Worm (Caenorhabditis elegans) whole organism, L3 larva: Measurements from ENCODE around the gene F40F8.1.

ENCODE experiments used
- R02D3.7 ChIP-seq: fragments of 150-350 bp; optimal IDR thresholded peaks from 2 replicates; lab custom pipeline; 2014; ENCODE audit warnings: missing biosample characterization, missing genetic modification characterization
- aly-2 ChIP-seq: fragments of 150-350 bp; optimal IDR thresholded peaks from 2 replicates; lab custom pipeline; 2014; ENCODE audit warnings: missing biosample characterization, missing genetic modification characterization
- ama-1 ChIP-seq: fragments of 150-350 bp; optimal IDR thresholded peaks from 2 replicates; lab custom pipeline; 2018
- ceh-9 ChIP-seq: sonication (generic microtip); optimal IDR thresholded peaks from 2 replicates; lab custom pipeline; 2018; ENCODE audit warnings: missing biosample characterization, missing genetic modification characterization
- daf-12 ChIP-seq: fragments of 150-350 bp; optimal IDR thresholded peaks from 2 replicates; lab custom pipeline; 2014; ENCODE audit warnings: missing biosample characterization, missing genetic modification reagents, missing genetic modification characterization
- egl-27 ChIP-seq: sonication (generic microtip); optimal IDR thresholded peaks from 4 replicates; lab custom pipeline; 2017; ENCODE audit warnings: missing biosample characterization, missing genetic modification reagents, missing genetic modification characterization
- egl-5 ChIP-seq: fragments of 150-350 bp; optimal IDR thresholded peaks from 2 replicates; lab custom pipeline; 2017; ENCODE audit warnings: missing biosample characterization, missing genetic modification reagents, missing genetic modification characterization, inconsistent platforms
- elt-2 ChIP-seq: sonication (generic microtip); optimal IDR thresholded peaks from 2 replicates; lab custom pipeline; 2016; ENCODE audit warnings: missing genetic modification reagents, mild to moderate bottlenecking, missing genetic modification characterization, missing compliant biosample characterization
- elt-3 ChIP-seq, 3 experiments: fragments of 150-350 bp in 1 of 3; sonication (generic microtip) in 2 of 3; optimal IDR thresholded peaks; 2 replicates in 2 of 3; 4 replicates in 1 of 3; lab custom pipeline; 2014 to 2017; ENCODE audit warnings: missing biosample characterization in 3 of 3, missing genetic modification characterization in 3 of 3
- eor-1 ChIP-seq, 2 experiments: fragments of 150-350 bp; optimal IDR thresholded peaks; 2 replicates each; lab custom pipeline; 2014 to 2018; ENCODE audit warnings: missing biosample characterization in 2 of 2, missing genetic modification characterization in 2 of 2
- fkh-2 ChIP-seq: fragments of 150-350 bp; optimal IDR thresholded peaks from 2 replicates; lab custom pipeline; 2014; ENCODE audit warnings: missing biosample characterization, missing genetic modification reagents, missing genetic modification characterization
- hmg-11 ChIP-seq: sonication (generic microtip); optimal IDR thresholded peaks from 2 replicates; lab custom pipeline; 2016; ENCODE audit warnings: missing genetic modification characterization, missing compliant biosample characterization
- lin-15B ChIP-seq: fragments of 150-350 bp; optimal IDR thresholded peaks from 2 replicates; lab custom pipeline; 2014; ENCODE audit warnings: missing biosample characterization, missing genetic modification characterization
- lin-39 ChIP-seq: fragments of 150-350 bp; optimal IDR thresholded peaks from 2 replicates; lab custom pipeline; 2018; ENCODE audit warnings: missing biosample characterization, missing genetic modification reagents, missing genetic modification characterization
- lsy-12 ChIP-seq: sonication (generic microtip); optimal IDR thresholded peaks from 2 replicates; lab custom pipeline; 2016; ENCODE audit warnings: mild to moderate bottlenecking, missing genetic modification characterization, missing compliant biosample characterization
- mdl-1 ChIP-seq: fragments of 150-350 bp; optimal IDR thresholded peaks from 2 replicates; lab custom pipeline; 2014; ENCODE audit warnings: missing biosample characterization, missing genetic modification characterization
- mml-1 ChIP-seq: fragments of 150-350 bp; sonication (generic microtip); optimal IDR thresholded peaks from 3 replicates; lab custom pipeline; 2014; ENCODE audit warnings: missing biosample characterization, missing genetic modification characterization
- nfya-1 ChIP-seq: sonication (generic microtip); optimal IDR thresholded peaks from 2 replicates; lab custom pipeline; 2017; ENCODE audit warnings: missing genetic modification characterization, mild to moderate bottlenecking, missing compliant biosample characterization, antibody characterized with exemption, moderate library complexity; ENCODE audit not compliant: insufficient read depth
- nhr-11 ChIP-seq: fragments of 150-350 bp; optimal IDR thresholded peaks from 2 replicates; lab custom pipeline; 2014; ENCODE audit warnings: missing biosample characterization, missing genetic modification characterization
- nhr-12 ChIP-seq: fragments of 150-350 bp; optimal IDR thresholded peaks from 2 replicates; lab custom pipeline; 2014; ENCODE audit warnings: missing biosample characterization, missing genetic modification characterization
- nhr-23 ChIP-seq: fragments of 150-350 bp; optimal IDR thresholded peaks from 2 replicates; lab custom pipeline; 2014; ENCODE audit warnings: missing biosample characterization, missing genetic modification reagents, missing genetic modification characterization
- nhr-237 ChIP-seq: fragments of 150-350 bp; optimal IDR thresholded peaks from 2 replicates; lab custom pipeline; 2014; ENCODE audit warnings: missing biosample characterization, missing genetic modification characterization
- nhr-25 ChIP-seq: sonication (generic microtip); optimal IDR thresholded peaks from 2 replicates; lab custom pipeline; 2017; ENCODE audit warnings: missing biosample characterization, missing genetic modification characterization
- nhr-43 ChIP-seq: sonication (generic microtip); optimal IDR thresholded peaks from 2 replicates; lab custom pipeline; 2016; ENCODE audit warnings: mild to moderate bottlenecking, missing genetic modification characterization, missing compliant biosample characterization; ENCODE audit not compliant: poor library complexity, severe bottlenecking
- nhr-67 ChIP-seq: fragments of 150-350 bp; optimal IDR thresholded peaks from 2 replicates; lab custom pipeline; 2014; ENCODE audit warnings: missing biosample characterization, missing genetic modification characterization
- nhr-76 ChIP-seq: fragments of 150-350 bp; sonication (generic microtip); optimal IDR thresholded peaks from 5 replicates; lab custom pipeline; 2014; ENCODE audit warnings: missing biosample characterization, missing genetic modification characterization
- pha-4 ChIP-seq: fragments of 150-350 bp; optimal IDR thresholded peaks from 2 replicates; lab custom pipeline; 2014; ENCODE audit warnings: missing biosample characterization, missing genetic modification reagents, missing genetic modification characterization
- sea-2 ChIP-seq: fragments of 150-350 bp; sonication (generic microtip); optimal IDR thresholded peaks from 4 replicates; lab custom pipeline; 2014; ENCODE audit warnings: missing biosample characterization, missing genetic modification reagents, missing genetic modification characterization
- snpc-4 ChIP-seq: fragments of 150-350 bp; optimal IDR thresholded peaks from 2 replicates; lab custom pipeline; 2014; ENCODE audit warnings: missing biosample characterization, missing genetic modification characterization
- tbx-2 ChIP-seq: sonication (generic microtip); optimal IDR thresholded peaks from 2 replicates; lab custom pipeline; 2016; ENCODE audit warnings: mild to moderate bottlenecking, missing genetic modification characterization, missing compliant biosample characterization
- unc-62 ChIP-seq: fragments of 150-350 bp; sonication (generic microtip); optimal IDR thresholded peaks from 4 replicates; lab custom pipeline; 2014; ENCODE audit warnings: missing biosample characterization, missing genetic modification reagents, missing genetic modification characterization
- ztf-11 ChIP-seq: fragments of 150-350 bp; optimal IDR thresholded peaks from 2 replicates; lab custom pipeline; 2014; ENCODE audit warnings: missing biosample characterization, missing genetic modification characterization
- ztf-4 ChIP-seq: fragments of 150-350 bp; optimal IDR thresholded peaks from 2 replicates; lab custom pipeline; 2014; ENCODE audit warnings: missing biosample characterization, missing genetic modification characterization

Gene F40F8.1

ce11 chrII:11103657-11104056 is 23.8 kb upstream of the F40F8.1 start, which contains the start of gene C09H10.5:
Gene C09H10.5, minus strand, starts transcription at chrII:11103757.
- no peak for TF ChIP-seq unc-62 (GFP tag; lab: Kevin White, UChicago)
- no peak for TF ChIP-seq lsy-12
- TF ChIP-seq ztf-11 (tag; lab: Kevin White, UChicago) = no peak
- no peak for TF ChIP-seq pha-4 (tag; lab: Kevin White, UChicago)
- TF ChIP-seq nhr-67 (tag; lab: Kevin White, UChicago) = no peak
- TF ChIP-seq ztf-4 (tag; lab: Kevin White, UChicago) = no peak
- TF ChIP-seq snpc-4 (tag; lab: Kevin White, UChicago) = no peak
- TF ChIP-seq R02D3.7 (tag; lab: Kevin White, UChicago) = no peak
- TF ChIP-seq nhr-76 = no peak
- TF ChIP-seq ama-1 (lab: Kevin White, UChicago) = no peak

ce11 chrII:11104162-11104561 is 23.3 kb upstream of the F40F8.1 start, which contains the start of gene C09H10.9:
Gene C09H10.9, plus strand, starts transcription at chrII:11104462.
- TF ChIP-seq egl-27 (tag; lab: Kevin White, UChicago) (no peak), eor-1 (tag; optimal IDR thresholded peaks at IDR 0.05; lab: Kevin White, UChicago) (no peak)
- TF ChIP-seq, all 47 proteins: peak for 0

- TF ChIP-seq pha-4 (tag; lab: Kevin White, UChicago) = peak; percentile 6
- no peak for TF ChIP-seq unc-62 (GFP tag; lab: Kevin White, UChicago)
- peak; percentile 24 for TF ChIP-seq nfya-1
Measured at ce11 chrII:11105981-11106711, 21.3 kb upstream of the F40F8.1 start, which contains the start of gene nasp-1. Gene nasp-1, plus strand, starts transcription at chrII:11106612.

ce11 chrII:11107828-11108227 is 19.6 kb upstream of the F40F8.1 start, which contains the start of gene apc-17:
Gene apc-17, plus strand, starts transcription at chrII:11108128.
- no peak for TF ChIP-seq ztf-11 (tag; lab: Kevin White, UChicago)
- no peak for TF ChIP-seq hmg-11 (tag; lab: Kevin White, UChicago)
- TF ChIP-seq lsy-12 = no peak
- TF ChIP-seq mdl-1 (tag; lab: Kevin White, UChicago) = no peak
- TF ChIP-seq ztf-4 (tag; lab: Kevin White, UChicago) = no peak
- no peak for TF ChIP-seq nhr-67 (tag; lab: Kevin White, UChicago)
- TF ChIP-seq ceh-9 = no peak
- no peak for TF ChIP-seq tbx-2 (tag; lab: Kevin White, UChicago)
- TF ChIP-seq nhr-43 = no peak

- TF ChIP-seq elt-3 (tag; optimal IDR thresholded peaks at IDR 0.05; lab: Kevin White, UChicago) (no peak), eor-1 (tag; optimal IDR thresholded peaks at IDR 0.05; lab: Kevin White, UChicago) (no peak)
- TF ChIP-seq, all 47 proteins: peak for 0
Measured at ce11 chrII:11110419-11110818, 17.0 kb upstream of the F40F8.1 start.

ce11 chrII:11111107-11111506 is 16.4 kb upstream of the F40F8.1 start, which contains the start of gene glb-4:
Gene glb-4, minus strand, starts transcription at chrII:11111207.
- TF ChIP-seq nhr-12 (tag; lab: Kevin White, UChicago) (no peak), aly-2 (tag; lab: Kevin White, UChicago) (no peak), R02D3.7 (tag; lab: Kevin White, UChicago) (no peak), elt-2 (tag; lab: Kevin White, UChicago) (no peak), lin-39 (no peak), nhr-237 (tag; lab: Kevin White, UChicago) (no peak), sea-2 (GFP tag; lab: Kevin White, UChicago) (no peak), lin-15B (no peak), nhr-25 (tag; lab: Kevin White, UChicago) (no peak), fkh-2 (tag; lab: Kevin White, UChicago) (no peak), nhr-43 (no peak), mdl-1 (tag; lab: Kevin White, UChicago) (no peak), nhr-23 (tag; lab: Kevin White, UChicago) (no peak), nfya-1 (no peak), nhr-11 (tag; lab: Kevin White, UChicago) (no peak), daf-12 (tag; lab: Kevin White, UChicago) (no peak), egl-5 (tag; lab: Kevin White, UChicago) (no peak), mml-1 (no peak)
- TF ChIP-seq, all 47 proteins: peak for 0
